Worm (Caenorhabditis elegans) whole organism, L1 larva: ENCODE data around the gene F35D2.2.

Experiments used
- C16A3.4 ChIP-seq: fragments of 150-350 bp; optimal IDR thresholded peaks from 2 replicates; lab custom pipeline; 2014; ENCODE audit warnings: missing biosample characterization, missing genetic modification characterization
- Y116A8C.19 ChIP-seq: sonication (generic microtip); optimal IDR thresholded peaks from 2 replicates; lab custom pipeline; 2016; ENCODE audit warnings: missing compliant biosample characterization, missing genetic modification characterization, borderline replicate concordance
- aha-1 ChIP-seq: fragments of 150-350 bp; optimal IDR thresholded peaks from 2 replicates; lab custom pipeline; 2014; ENCODE audit warnings: missing biosample characterization, missing genetic modification characterization
- alr-1 ChIP-seq: fragments of 200-800 bp; sonication (Bioruptor generic); optimal IDR thresholded peaks from 2 replicates; lab custom pipeline; 2018; ENCODE audit warnings: borderline replicate concordance, mild to moderate bottlenecking, missing genetic modification characterization, missing compliant biosample characterization
- aly-2 ChIP-seq: fragments of 150-350 bp; optimal IDR thresholded peaks from 2 replicates; lab custom pipeline; 2014; ENCODE audit warnings: missing biosample characterization, missing genetic modification characterization
- ceh-63 ChIP-seq: fragments of 200-800 bp; sonication (Bioruptor generic); optimal IDR thresholded peaks from 2 replicates; lab custom pipeline; 2018; ENCODE audit warnings: mild to moderate bottlenecking, missing genetic modification characterization, missing compliant biosample characterization
- ceh-8 ChIP-seq: fragments of 200-800 bp; sonication (Bioruptor generic); optimal IDR thresholded peaks from 2 replicates; lab custom pipeline; 2018; ENCODE audit warnings: mild to moderate bottlenecking, missing genetic modification characterization, moderate library complexity, missing compliant biosample characterization
- dsc-1 ChIP-seq: sonication (generic microtip); optimal IDR thresholded peaks from 2 replicates; lab custom pipeline; 2016; ENCODE audit warnings: mild to moderate bottlenecking, missing genetic modification characterization, missing compliant biosample characterization
- efl-1 ChIP-seq, 4 experiments: fragments of 150-350 bp; optimal IDR thresholded peaks in 3 of 4; peaks in 1 of 4; 1 replicate in 1 of 4; 2 replicates in 3 of 4; lab custom pipeline; 2014; ENCODE audit warnings: missing biosample characterization in 2 of 4, missing genetic modification characterization in 2 of 4, missing genetic modification reagents in 2 of 4
- efl-3 ChIP-seq: fragments of 200-800 bp; sonication (Bioruptor generic); optimal IDR thresholded peaks from 2 replicates; lab custom pipeline; 2018; ENCODE audit warnings: mild to moderate bottlenecking, missing genetic modification characterization, missing compliant biosample characterization
- egl-13 ChIP-seq: sonication (generic microtip); optimal IDR thresholded peaks from 2 replicates; lab custom pipeline; 2016; ENCODE audit warnings: missing genotype, missing genetic modification reagents, missing genetic modification characterization, missing compliant biosample characterization
- elt-2 ChIP-seq: sonication (generic microtip); optimal IDR thresholded peaks from 2 replicates; lab custom pipeline; 2016; ENCODE audit warnings: missing genetic modification characterization, mild to moderate bottlenecking, inconsistent platforms, missing compliant biosample characterization, missing genetic modification reagents
- fkh-10 ChIP-seq: sonication (generic microtip); optimal IDR thresholded peaks from 2 replicates; lab custom pipeline; 2017; ENCODE audit warnings: missing biosample characterization, missing genetic modification reagents, missing genetic modification characterization
- fos-1 ChIP-seq: fragments of 150-350 bp; optimal IDR thresholded peaks from 2 replicates; lab custom pipeline; 2014; ENCODE audit warnings: missing biosample characterization, missing genetic modification characterization
- hlh-4 ChIP-seq: sonication (generic microtip); optimal IDR thresholded peaks from 2 replicates; lab custom pipeline; 2016; ENCODE audit warnings: mild to moderate bottlenecking, missing genetic modification characterization, missing compliant biosample characterization
- hpl-2 ChIP-seq: fragments of 150-350 bp; optimal IDR thresholded peaks from 2 replicates; lab custom pipeline; 2014; ENCODE audit warnings: missing biosample characterization, missing genetic modification reagents, missing genetic modification characterization
- isw-1 ChIP-seq: fragments of 200-800 bp; sonication (Bioruptor generic); IDR thresholded peaks from 2 replicates; pipeline ENCODE4 v1.3.6; 2022; ENCODE audit warnings: missing genetic modification characterization, missing compliant biosample characterization
- lin-13 ChIP-seq: fragments of 150-350 bp; optimal IDR thresholded peaks from 2 replicates; lab custom pipeline; 2014; ENCODE audit warnings: missing biosample characterization, missing genetic modification reagents, missing genetic modification characterization
- lin-14 ChIP-seq: fragments of 200-800 bp; sonication (Bioruptor generic); optimal IDR thresholded peaks from 2 replicates; lab custom pipeline; 2018; ENCODE audit warnings: mild to moderate bottlenecking, missing genetic modification characterization, moderate library complexity, missing compliant biosample characterization
- lin-15B ChIP-seq: fragments of 150-350 bp; sonication (generic microtip); optimal IDR thresholded peaks from 3 replicates; lab custom pipeline; 2014; ENCODE audit warnings: missing biosample characterization, missing genetic modification characterization
- lin-39 ChIP-seq: fragments of 150-350 bp; optimal IDR thresholded peaks from 2 replicates; lab custom pipeline; 2014; ENCODE audit warnings: missing biosample characterization, missing genetic modification reagents, missing genetic modification characterization
- mef-2 ChIP-seq: fragments of 150-350 bp; optimal IDR thresholded peaks from 2 replicates; lab custom pipeline; 2014; ENCODE audit warnings: missing biosample characterization, missing genetic modification characterization
- nhr-12 ChIP-seq: sonication (generic microtip); optimal IDR thresholded peaks from 2 replicates; lab custom pipeline; 2017; ENCODE audit warnings: missing biosample characterization, missing genetic modification characterization
- nhr-19 ChIP-seq: fragments of 200-800 bp; sonication (Bioruptor generic); conservative IDR thresholded peaks from 2 replicates; pipeline ENCODE4 v1.3.6; 2022; ENCODE audit warnings: missing genetic modification characterization, missing compliant biosample characterization
- nhr-84 ChIP-seq: sonication (generic microtip); optimal IDR thresholded peaks from 2 replicates; lab custom pipeline; 2017; ENCODE audit warnings: missing biosample characterization, missing genetic modification characterization
- nhr-85 ChIP-seq: sonication (generic microtip); peaks from one replicate; lab custom pipeline; 2016; ENCODE audit warnings: missing genetic modification characterization, inconsistent platforms, missing compliant biosample characterization
- pag-3 ChIP-seq: sonication (generic microtip); optimal IDR thresholded peaks from 2 replicates; lab custom pipeline; 2017; ENCODE audit warnings: missing genetic modification characterization, mild to moderate bottlenecking, missing compliant biosample characterization, antibody characterized with exemption, borderline replicate concordance; ENCODE audit not compliant: insufficient read depth
- rnt-1 ChIP-seq: sonication (generic microtip); optimal IDR thresholded peaks from 2 replicates; lab custom pipeline; 2016; ENCODE audit warnings: mild to moderate bottlenecking, missing genetic modification characterization, moderate library complexity, missing compliant biosample characterization
- skn-1 ChIP-seq: fragments of 150-350 bp; optimal IDR thresholded peaks from 2 replicates; lab custom pipeline; 2014; ENCODE audit warnings: missing biosample characterization, missing genetic modification characterization
- sox-4 ChIP-seq: sonication (generic microtip); optimal IDR thresholded peaks from 2 replicates; lab custom pipeline; 2016; ENCODE audit warnings: missing genetic modification characterization, missing compliant biosample characterization
- sptf-1 ChIP-seq: fragments of 150-350 bp; optimal IDR thresholded peaks from 2 replicates; lab custom pipeline; 2014; ENCODE audit warnings: missing biosample characterization, missing genetic modification characterization
- sup-37 ChIP-seq: fragments of 200-800 bp; sonication (Bioruptor generic); optimal IDR thresholded peaks from 2 replicates; lab custom pipeline; 2018; ENCODE audit warnings: mild to moderate bottlenecking, missing genetic modification characterization, missing compliant biosample characterization
- unc-130 ChIP-seq: fragments of 150-350 bp; optimal IDR thresholded peaks from 2 replicates; lab custom pipeline; 2017; ENCODE audit warnings: missing biosample characterization, missing genetic modification characterization, inconsistent platforms
- unc-62 ChIP-seq: fragments of 150-350 bp; optimal IDR thresholded peaks from 2 replicates; lab custom pipeline; 2014; ENCODE audit warnings: missing biosample characterization, missing genetic modification reagents, missing genetic modification characterization
- unc-98 ChIP-seq: fragments of 200-800 bp; sonication (Bioruptor generic); IDR thresholded peaks from 2 replicates; pipeline ENCODE4 v1.3.6; 2022; ENCODE audit warnings: missing genetic modification characterization, missing compliant biosample characterization
- vab-15 ChIP-seq: sonication (generic microtip); optimal IDR thresholded peaks from 2 replicates; lab custom pipeline; 2017; ENCODE audit warnings: missing genotype, mild to moderate bottlenecking, missing genetic modification characterization, missing compliant biosample characterization
- zag-1 ChIP-seq: fragments of 150-350 bp; optimal IDR thresholded peaks from 2 replicates; lab custom pipeline; 2014; ENCODE audit warnings: missing biosample characterization, missing genetic modification characterization
- ztf-11 ChIP-seq, 2 experiments: sonication (generic microtip); optimal IDR thresholded peaks; 2 replicates each; lab custom pipeline; 2016 to 2017; ENCODE audit warnings: missing genetic modification characterization in 2 of 2, missing biosample characterization in 1 of 2, missing compliant biosample characterization in 1 of 2
- ztf-4 ChIP-seq: fragments of 150-350 bp; optimal IDR thresholded peaks from 2 replicates; lab custom pipeline; 2014; ENCODE audit warnings: missing biosample characterization, missing genetic modification characterization

Gene F35D2.2

DNA sequence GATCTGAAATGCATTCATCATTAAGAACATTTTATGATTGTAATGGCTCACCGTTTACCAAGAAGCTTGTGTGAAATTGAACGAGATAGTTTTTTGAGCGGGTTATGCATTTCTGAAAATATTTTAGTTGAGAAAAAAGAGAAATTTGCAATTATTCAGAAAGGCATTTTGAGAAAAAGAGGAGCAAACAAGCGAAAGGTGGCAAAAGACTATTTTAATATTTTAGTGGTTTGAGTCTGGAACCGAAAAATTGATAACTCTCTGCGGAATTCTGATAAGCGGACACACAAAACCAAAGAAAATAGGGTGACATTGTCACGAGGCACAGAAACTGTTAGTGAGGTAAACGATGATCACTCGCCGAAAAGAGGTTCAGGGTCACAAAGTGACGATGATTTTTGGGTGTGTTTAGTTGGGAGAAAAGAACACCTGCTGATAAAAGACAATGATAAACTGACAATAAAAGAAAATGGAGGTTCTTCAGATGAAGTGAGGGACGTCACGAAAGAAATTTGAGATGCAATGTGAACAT is 19.5 kb upstream of the F35D2.2 start (continued):
- TF ChIP-seq nhr-12 (tag; lab: Kevin White, UChicago) (no peak), alr-1 (tag; lab: Kevin White, UChicago) (no peak), dsc-1 (tag; lab: Kevin White, UChicago) (no peak), aha-1 (tag; lab: Kevin White, UChicago) (no peak), nhr-85 (peak; percentile 53), fkh-10 (GFP tag; lab: Kevin White, UChicago) (no peak), hlh-4 (tag; lab: Kevin White, UChicago) (no peak), skn-1 (tag; lab: Kevin White, UChicago) (peak; percentile 2), lin-15B (tag; lab: Kevin White, UChicago) (no peak), nhr-84 (tag; lab: Kevin White, UChicago) (no peak), rnt-1 (no peak), unc-62 (GFP tag; lab: Kevin White, UChicago) (no peak), sup-37 (GFP tag; lab: Kevin White, UChicago) (no peak), unc-130 (tag; lab: Kevin White, UChicago) (no peak), C16A3.4 (tag; lab: Kevin White, UChicago) (no peak), ceh-63 (no peak), Y116A8C.19 (no peak), sptf-1 (tag; lab: Kevin White, UChicago) (no peak), unc-98 (GFP tag; lab: Robert Waterston, UW) (no peak), ztf-11 (tag; optimal IDR thresholded peaks at IDR 0.05; lab: Kevin White, UChicago) (no peak), efl-3 (no peak), vab-15 (tag; lab: Kevin White, UChicago) (no peak), egl-13 (tag; lab: Kevin White, UChicago) (no peak), aly-2 (no peak), mef-2 (no peak), sox-4 (no peak), nhr-19 (GFP tag; lab: Robert Waterston, UW) (peak; percentile 27; the same call in 1 of the 2 replicates), fos-1 (tag; lab: Kevin White, UChicago) (no peak), lin-13 (GFP tag; lab: Kevin White, UChicago) (no peak), ceh-8 (no peak), isw-1 (GFP tag; lab: Robert Waterston, UW) (no peak), hpl-2 (GFP tag; lab: Kevin White, UChicago) (no peak), elt-2 (tag; lab: Kevin White, UChicago) (peak; percentile 94), ztf-4 (tag; lab: Kevin White, UChicago) (no peak), zag-1 (no peak)

- TF ChIP-seq lin-14 (GFP tag; lab: Kevin White, UChicago): peak; percentile 0
- no peak for TF ChIP-seq lin-39 (tag; lab: Kevin White, UChicago)
- TF ChIP-seq, all 84 proteins: peak for 1
Observed at ce11 chrII:7555454-7555853, 18.8 kb upstream of the F35D2.2 start, which contains the start of gene ZK1290.14. ZK1290.14 (minus strand) TSS chrII:7555592.

- peak; percentile 10 for TF ChIP-seq lin-14 (GFP tag; lab: Kevin White, UChicago)
- TF ChIP-seq nhr-19 (GFP tag; lab: Robert Waterston, UW): no peak
Observed at ce11 chrII:7557981-7558380, 16.3 kb upstream of the F35D2.2 start.

DNA sequence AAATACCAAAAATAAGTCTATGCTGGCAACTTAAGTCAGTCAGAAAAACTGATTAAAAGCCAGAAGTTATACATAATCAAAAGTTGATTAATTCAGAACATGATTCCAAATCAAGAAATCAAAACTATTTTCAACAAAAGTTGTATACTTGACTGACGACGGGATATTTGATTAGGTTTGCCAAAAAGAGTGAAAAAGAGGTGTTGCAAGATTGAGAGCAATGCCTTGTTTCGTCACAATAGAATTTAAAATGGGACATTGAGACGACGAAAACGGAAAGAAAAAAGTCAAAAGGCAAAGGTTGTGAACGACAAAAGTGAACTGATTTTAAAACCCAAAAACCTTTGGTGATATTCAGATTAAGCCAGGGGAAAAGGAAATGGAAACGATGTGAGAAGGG is 15.4 kb upstream of the F35D2.2 start:
- TF ChIP-seq pag-3 (tag; lab: Kevin White, UChicago) (no peak), lin-14 (GFP tag; lab: Kevin White, UChicago) (peak; percentile 43), efl-1 (optimal IDR thresholded peaks at IDR 0.05; lab: Kevin White, UChicago) (no peak), efl-1 (GFP tag; optimal IDR thresholded peaks at IDR 0.05 in 1 of 2; lab: Kevin White, UChicago) (no peak), fkh-10 (GFP tag; lab: Kevin White, UChicago) (peak; percentile 88)
